Worm (Caenorhabditis elegans): ENCODE results near the gene nhr-209.

Gene nhr-209

ce11 chrV:12063036-12063435 lies 34.9 kb upstream of the nhr-209 start, which contains the start of gene clh-6:
Gene clh-6 (minus strand): TSS chrV:12063368.
- TF ChIP-seq nhr-21 (tag; optimal IDR thresholded peaks at IDR 0.05), result peak; percentile 0
- no peak for TF ChIP-seq nhr-12 (tag; optimal IDR thresholded peaks at IDR 0.05)
- peak; percentile 58 for TF ChIP-seq ama-1 (optimal IDR thresholded peaks at IDR 0.05)
- TF ChIP-seq ztf-11 (tag; optimal IDR thresholded peaks at IDR 0.05), result no peak
- TF ChIP-seq nhr-10 (tag; optimal IDR thresholded peaks at IDR 0.05), result no peak

DNA sequence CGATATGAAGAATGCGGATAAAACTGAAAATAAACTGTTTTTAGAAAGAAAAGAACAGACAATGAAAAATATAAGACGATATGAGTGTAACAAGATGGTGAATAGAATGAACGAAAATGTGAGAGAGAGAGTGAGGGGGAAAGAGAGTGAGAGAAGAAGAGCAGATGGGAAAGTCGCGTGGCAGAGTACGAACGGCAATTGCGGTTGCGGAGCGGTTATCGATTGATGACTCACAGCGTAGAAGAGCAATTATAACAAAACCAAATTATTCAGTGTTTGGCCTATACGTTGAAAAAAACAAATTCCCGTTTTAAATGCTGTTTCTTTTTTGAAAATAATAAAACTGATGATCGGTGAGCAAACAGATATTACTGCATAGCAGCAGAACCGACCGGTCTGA lies 32.6 kb upstream of the nhr-209 start, which contains the start of gene pqn-53:
TSS of gene pqn-53 (minus strand) at position 23 of the 400 bp plus-strand sequence.
- TF ChIP-seq mab-5 (tag; optimal IDR thresholded peaks at IDR 0.05), result no peak
- no peak for TF ChIP-seq R02D3.7 (tag; optimal IDR thresholded peaks at IDR 0.05)
- TF ChIP-seq fos-1 (tag; optimal IDR thresholded peaks at IDR 0.05), result peak; percentile 93
- no peak for TF ChIP-seq ZK546.5 (tag; optimal IDR thresholded peaks at IDR 0.05)
- TF ChIP-seq mdl-1 (tag; optimal IDR thresholded peaks at IDR 0.05), result peak in 1 of 2 experiments; percentile 44
- no peak for TF ChIP-seq unc-39 (tag; optimal IDR thresholded peaks at IDR 0.05)
- no peak for TF ChIP-seq ama-1 (optimal IDR thresholded peaks at IDR 0.05)
- TF ChIP-seq F13H6.1 (tag; optimal IDR thresholded peaks at IDR 0.05), result peak; percentile 0
- no peak for TF ChIP-seq nhr-25 (tag; optimal IDR thresholded peaks at IDR 0.05)
- no peak for TF ChIP-seq ceh-16 (tag; optimal IDR thresholded peaks at IDR 0.05)
- no peak for TF ChIP-seq elt-1 (tag; optimal IDR thresholded peaks at IDR 0.05)
- no peak for TF ChIP-seq snpc-4 (tag; optimal IDR thresholded peaks at IDR 0.05)
- peak; percentile 57 for TF ChIP-seq crh-2 (tag; optimal IDR thresholded peaks at IDR 0.05)
- no peak for TF ChIP-seq lin-39 (tag; optimal IDR thresholded peaks at IDR 0.05)
- TF ChIP-seq egl-27 (tag; optimal IDR thresholded peaks at IDR 0.05), result no peak
- TF ChIP-seq sem-4 (tag; optimal IDR thresholded peaks at IDR 0.05), result no peak
- TF ChIP-seq zag-1 (tag; optimal IDR thresholded peaks at IDR 0.05), result no peak
- TF ChIP-seq unc-55 (GFP tag; optimal IDR thresholded peaks at IDR 0.05), result peak; percentile 16
- TF ChIP-seq sma-9 (GFP tag; optimal IDR thresholded peaks at IDR 0.05), result no peak
- no peak for TF ChIP-seq sma-9 (tag; optimal IDR thresholded peaks at IDR 0.05)
- TF ChIP-seq nhr-129 (tag; optimal IDR thresholded peaks at IDR 0.05), result peak; percentile 52
- TF ChIP-seq skn-1 (tag; optimal IDR thresholded peaks at IDR 0.05), result no peak
- TF ChIP-seq lsy-2 (tag; optimal IDR thresholded peaks at IDR 0.05), result peak in 1 of 2 experiments; percentile 8
- no peak for TF ChIP-seq ztf-1 (GFP tag; conservative IDR thresholded peaks at IDR 0.05)
- no peak for TF ChIP-seq blmp-1 (tag; optimal IDR thresholded peaks at IDR 0.05; ENCODE audit: insufficient read depth)
- TF ChIP-seq nhr-21 (tag; optimal IDR thresholded peaks at IDR 0.05), result no peak
- TF ChIP-seq ztf-4 (tag; optimal IDR thresholded peaks at IDR 0.05), result no peak
- no peak for TF ChIP-seq nhr-237 (tag; optimal IDR thresholded peaks at IDR 0.05)
- TF ChIP-seq nhr-6 (tag; optimal IDR thresholded peaks at IDR 0.05), result no peak
- TF ChIP-seq sma-3 (GFP tag; optimal IDR thresholded peaks at IDR 0.05), result no peak
- no peak for TF ChIP-seq alr-1 (tag; optimal IDR thresholded peaks at IDR 0.05)
- TF ChIP-seq mbf-1 (tag; optimal IDR thresholded peaks at IDR 0.05), result no peak
- TF ChIP-seq nhr-12 (tag; optimal IDR thresholded peaks at IDR 0.05), result no peak
- no peak for TF ChIP-seq nhr-11 (tag; optimal IDR thresholded peaks at IDR 0.05)
- no peak for TF ChIP-seq unc-62 (GFP tag; optimal IDR thresholded peaks at IDR 0.05)
- peak; percentile 3 for TF ChIP-seq lin-11 (tag; optimal IDR thresholded peaks at IDR 0.05)
- TF ChIP-seq peb-1 (tag; optimal IDR thresholded peaks at IDR 0.05), result no peak
- no peak for TF ChIP-seq nhr-23 (tag; optimal IDR thresholded peaks at IDR 0.05)
- no peak for TF ChIP-seq lin-13 (GFP tag; optimal IDR thresholded peaks at IDR 0.05)
- no peak for TF ChIP-seq ceh-82 (tag; optimal IDR thresholded peaks at IDR 0.05)
- TF ChIP-seq nhr-10 (tag; optimal IDR thresholded peaks at IDR 0.05), result no peak
- TF ChIP-seq C34F6.9 (tag; optimal IDR thresholded peaks at IDR 0.05), result peak; percentile 64
- TF ChIP-seq elt-3 (tag; optimal IDR thresholded peaks at IDR 0.05), result no peak
- no peak for TF ChIP-seq gmeb-1 (tag; optimal IDR thresholded peaks at IDR 0.05)
- no peak for TF ChIP-seq dmd-4 (tag; optimal IDR thresholded peaks at IDR 0.05)
- no peak for TF ChIP-seq ztf-11 (tag; optimal IDR thresholded peaks at IDR 0.05)
- no peak for TF ChIP-seq aly-2 (tag; optimal IDR thresholded peaks at IDR 0.05)
- no peak for TF ChIP-seq Y55F3AM.14 (GFP tag; optimal IDR thresholded peaks at IDR 0.05)
- TF ChIP-seq nhr-77 (tag; optimal IDR thresholded peaks at IDR 0.05), result no peak

All from whole organism, L2 larva.